Worm (Caenorhabditis elegans) whole organism, L1 larva: ENCODE data around the gene srh-45.
A peak's percentile ranks its signal among the peaks of the same experiment; 100 is the strongest.

Experiments used
- C04F5.9 ChIP-seq: sonication (generic microtip); optimal IDR thresholded peaks from 2 replicates; lab custom pipeline; 2016; ENCODE audit warnings: missing genetic modification characterization, missing compliant biosample characterization
- Y116A8C.19 ChIP-seq: sonication (generic microtip); optimal IDR thresholded peaks from 2 replicates; lab custom pipeline; 2016; ENCODE audit warnings: missing compliant biosample characterization, missing genetic modification characterization, borderline replicate concordance
- aha-1 ChIP-seq: fragments of 150-350 bp; optimal IDR thresholded peaks from 2 replicates; lab custom pipeline; 2014; ENCODE audit warnings: missing biosample characterization, missing genetic modification characterization
- alr-1 ChIP-seq: fragments of 200-800 bp; sonication (Bioruptor generic); optimal IDR thresholded peaks from 2 replicates; lab custom pipeline; 2018; ENCODE audit warnings: borderline replicate concordance, mild to moderate bottlenecking, missing genetic modification characterization, missing compliant biosample characterization
- aly-2 ChIP-seq: fragments of 150-350 bp; optimal IDR thresholded peaks from 2 replicates; lab custom pipeline; 2014; ENCODE audit warnings: missing biosample characterization, missing genetic modification characterization
- ama-1 ChIP-seq: fragments of 150-350 bp; optimal IDR thresholded peaks from 2 replicates; lab custom pipeline; 2014
- blmp-1 ChIP-seq: fragments of 150-350 bp; optimal IDR thresholded peaks from 2 replicates; lab custom pipeline; 2014; ENCODE audit warnings: missing biosample characterization, missing genetic modification characterization
- ceh-82 ChIP-seq, 3 experiments: fragments of 150-350 bp in 1 of 3; sonication (generic microtip) in 2 of 3; optimal IDR thresholded peaks; 2 replicates each; lab custom pipeline; 2014 to 2017; ENCODE audit warnings: missing biosample characterization in 3 of 3, missing genetic modification characterization in 3 of 3
- ceh-88 ChIP-seq: fragments of 200-800 bp; sonication (Bioruptor generic); IDR thresholded peaks from 2 replicates; pipeline ENCODE4 v1.3.6; 2022; ENCODE audit warnings: missing genetic modification characterization, missing compliant biosample characterization
- ces-1 ChIP-seq: fragments of 150-350 bp; optimal IDR thresholded peaks from 2 replicates; lab custom pipeline; 2014; ENCODE audit warnings: missing biosample characterization, missing genetic modification reagents, missing genetic modification characterization
- dsc-1 ChIP-seq: sonication (generic microtip); optimal IDR thresholded peaks from 2 replicates; lab custom pipeline; 2016; ENCODE audit warnings: mild to moderate bottlenecking, missing genetic modification characterization, missing compliant biosample characterization
- efl-1 ChIP-seq, 4 experiments: fragments of 150-350 bp; optimal IDR thresholded peaks in 3 of 4; peaks in 1 of 4; 1 replicate in 1 of 4; 2 replicates in 3 of 4; lab custom pipeline; 2014; ENCODE audit warnings: missing biosample characterization in 2 of 4, missing genetic modification characterization in 2 of 4, missing genetic modification reagents in 2 of 4
- egl-27 ChIP-seq, 2 experiments: fragments of 150-350 bp in 1 of 2; sonication (generic microtip); optimal IDR thresholded peaks; 3 replicates each; lab custom pipeline; 2017 to 2018; ENCODE audit warnings: missing biosample characterization in 2 of 2, missing genetic modification characterization in 2 of 2, missing genetic modification reagents in 2 of 2
- fkh-8 ChIP-seq: sonication (generic microtip); optimal IDR thresholded peaks from 2 replicates; lab custom pipeline; 2016; ENCODE audit warnings: mild to moderate bottlenecking, missing genetic modification characterization, missing compliant biosample characterization
- grh-1 ChIP-seq: fragments of 200-800 bp; sonication (Bioruptor generic); IDR thresholded peaks from 2 replicates; pipeline ENCODE4 v1.3.6; 2022; ENCODE audit warnings: missing genetic modification reagents, missing genetic modification characterization, missing compliant biosample characterization
- hlh-4 ChIP-seq: sonication (generic microtip); optimal IDR thresholded peaks from 2 replicates; lab custom pipeline; 2016; ENCODE audit warnings: mild to moderate bottlenecking, missing genetic modification characterization, missing compliant biosample characterization
- isw-1 ChIP-seq: fragments of 200-800 bp; sonication (Bioruptor generic); IDR thresholded peaks from 2 replicates; pipeline ENCODE4 v1.3.6; 2022; ENCODE audit warnings: missing genetic modification characterization, missing compliant biosample characterization
- jun-1 ChIP-seq: fragments of 150-350 bp; optimal IDR thresholded peaks from 2 replicates; lab custom pipeline; 2014; ENCODE audit warnings: missing biosample characterization, missing genetic modification reagents, missing genetic modification characterization
- lin-39 ChIP-seq: fragments of 150-350 bp; optimal IDR thresholded peaks from 2 replicates; lab custom pipeline; 2014; ENCODE audit warnings: missing biosample characterization, missing genetic modification reagents, missing genetic modification characterization
- lir-3 ChIP-seq: sonication (generic microtip); optimal IDR thresholded peaks from 2 replicates; lab custom pipeline; 2016; ENCODE audit warnings: mild to moderate bottlenecking, missing genetic modification characterization, moderate library complexity, missing compliant biosample characterization; ENCODE audit not compliant: poor library complexity
- mab-9 ChIP-seq: fragments of 200-800 bp; sonication (Bioruptor generic); IDR thresholded peaks from 2 replicates; pipeline ENCODE4 v1.3.6; 2022; ENCODE audit warnings: missing genetic modification reagents, missing genetic modification characterization, missing compliant biosample characterization
- nhr-11 ChIP-seq: fragments of 150-350 bp; optimal IDR thresholded peaks from 2 replicates; lab custom pipeline; 2014; ENCODE audit warnings: missing biosample characterization, missing genetic modification characterization
- nhr-47 ChIP-seq: sonication (generic microtip); optimal IDR thresholded peaks from 2 replicates; lab custom pipeline; 2016; ENCODE audit warnings: mild to moderate bottlenecking, missing genetic modification characterization, moderate library complexity, missing compliant biosample characterization
- nhr-76 ChIP-seq: sonication (generic microtip); optimal IDR thresholded peaks from 2 replicates; lab custom pipeline; 2017; ENCODE audit warnings: missing biosample characterization, missing genetic modification characterization
- nhr-77 ChIP-seq: fragments of 150-350 bp; optimal IDR thresholded peaks from 2 replicates; lab custom pipeline; 2014; ENCODE audit warnings: missing biosample characterization, missing genetic modification characterization
- nhr-84 ChIP-seq: sonication (generic microtip); optimal IDR thresholded peaks from 2 replicates; lab custom pipeline; 2017; ENCODE audit warnings: missing biosample characterization, missing genetic modification characterization
- nhr-85 ChIP-seq: sonication (generic microtip); peaks from one replicate; lab custom pipeline; 2016; ENCODE audit warnings: missing genetic modification characterization, inconsistent platforms, missing compliant biosample characterization
- pag-3 ChIP-seq: sonication (generic microtip); optimal IDR thresholded peaks from 2 replicates; lab custom pipeline; 2017; ENCODE audit warnings: missing genetic modification characterization, mild to moderate bottlenecking, missing compliant biosample characterization, antibody characterized with exemption, borderline replicate concordance; ENCODE audit not compliant: insufficient read depth
- pax-3 ChIP-seq: fragments of 200-800 bp; sonication (Bioruptor generic); optimal IDR thresholded peaks from 2 replicates; lab custom pipeline; 2018; ENCODE audit warnings: mild to moderate bottlenecking, missing genetic modification characterization, moderate library complexity, missing compliant biosample characterization
- rnt-1 ChIP-seq: sonication (generic microtip); optimal IDR thresholded peaks from 2 replicates; lab custom pipeline; 2016; ENCODE audit warnings: mild to moderate bottlenecking, missing genetic modification characterization, moderate library complexity, missing compliant biosample characterization
- snpc-4 ChIP-seq: fragments of 150-350 bp; optimal IDR thresholded peaks from 2 replicates; lab custom pipeline; 2014; ENCODE audit warnings: missing biosample characterization, missing genetic modification characterization
- sptf-1 ChIP-seq: fragments of 150-350 bp; optimal IDR thresholded peaks from 2 replicates; lab custom pipeline; 2014; ENCODE audit warnings: missing biosample characterization, missing genetic modification characterization
- tlp-1 ChIP-seq: fragments of 150-350 bp; optimal IDR thresholded peaks from 2 replicates; lab custom pipeline; 2014; ENCODE audit warnings: missing biosample characterization, missing genetic modification characterization
- unc-30 ChIP-seq: sonication (generic microtip); optimal IDR thresholded peaks from 2 replicates; lab custom pipeline; 2017; ENCODE audit warnings: missing biosample characterization, missing genetic modification characterization
- unc-62 ChIP-seq: fragments of 150-350 bp; optimal IDR thresholded peaks from 2 replicates; lab custom pipeline; 2014; ENCODE audit warnings: missing biosample characterization, missing genetic modification reagents, missing genetic modification characterization
- unc-98 ChIP-seq: fragments of 200-800 bp; sonication (Bioruptor generic); IDR thresholded peaks from 2 replicates; pipeline ENCODE4 v1.3.6; 2022; ENCODE audit warnings: missing genetic modification characterization, missing compliant biosample characterization
- xbp-1 ChIP-seq: sonication (generic microtip); optimal IDR thresholded peaks from 2 replicates; lab custom pipeline; 2016; ENCODE audit warnings: missing genetic modification characterization, missing compliant biosample characterization
- ztf-11 ChIP-seq, 2 experiments: sonication (generic microtip); optimal IDR thresholded peaks; 2 replicates each; lab custom pipeline; 2016 to 2017; ENCODE audit warnings: missing genetic modification characterization in 2 of 2, missing biosample characterization in 1 of 2, missing compliant biosample characterization in 1 of 2
- ztf-4 ChIP-seq: fragments of 150-350 bp; optimal IDR thresholded peaks from 2 replicates; lab custom pipeline; 2014; ENCODE audit warnings: missing biosample characterization, missing genetic modification characterization

srh-45 gene

ce11 chrV:11304200-11304599, 579 bp downstream of the srh-45 start:
- TF ChIP-seq Y116A8C.19 (tag; lab: Kevin White, UChicago): no peak
- TF ChIP-seq pax-3 (tag; lab: Kevin White, UChicago): no peak
- no peak for TF ChIP-seq tlp-1 (tag; lab: Kevin White, UChicago)
- TF ChIP-seq grh-1: no peak
- TF ChIP-seq hlh-4 (tag; lab: Kevin White, UChicago): no peak
- TF ChIP-seq rnt-1 (tag; lab: Kevin White, UChicago): no peak
- TF ChIP-seq lin-39 (tag; lab: Kevin White, UChicago): no peak
- TF ChIP-seq C04F5.9: no peak
- TF ChIP-seq fkh-8 (tag; lab: Kevin White, UChicago): no peak
- TF ChIP-seq nhr-11 (tag; lab: Kevin White, UChicago): no peak
- no peak for TF ChIP-seq jun-1 (tag; lab: Kevin White, UChicago)
- TF ChIP-seq sptf-1 (tag; lab: Kevin White, UChicago): no peak
- no peak for TF ChIP-seq unc-30 (tag; lab: Kevin White, UChicago)
- TF ChIP-seq lir-3: no peak
- TF ChIP-seq ztf-11 (tag; optimal IDR thresholded peaks at IDR 0.05; lab: Kevin White, UChicago): no peak

- TF ChIP-seq alr-1 (tag; lab: Kevin White, UChicago) (no peak), blmp-1 (tag; lab: Kevin White, UChicago) (peak; percentile 89)
Measured at ce11 chrV:11302698-11303097, 2.1 kb downstream of the srh-45 start, which contains the start of gene srh-46. Gene srh-46 (minus strand): TSS chrV:11302886.

DNA sequence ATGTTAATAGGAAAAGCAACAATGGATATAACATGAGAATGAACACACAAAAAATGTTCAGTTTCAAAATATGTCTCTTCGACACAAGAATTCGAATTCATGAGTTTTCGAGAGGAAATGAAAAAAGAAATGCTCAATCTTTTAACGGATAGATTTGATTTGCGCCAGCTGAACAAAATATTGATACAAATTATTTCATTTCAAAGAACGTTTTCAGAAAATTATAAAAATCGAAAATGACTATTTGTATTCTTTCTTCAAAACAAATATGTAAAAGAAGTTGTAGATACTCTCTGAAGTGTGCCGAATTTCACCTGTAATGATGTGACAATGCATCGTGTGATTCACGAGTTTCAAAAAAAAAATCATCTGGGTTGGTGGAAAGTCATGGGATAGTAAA, 4.2 kb downstream of the srh-45 start, which contains the start of gene srh-47:
Gene srh-47 (minus strand): TSS at position 101 of the 400 bp plus-strand sequence.
- TF ChIP-seq Y116A8C.19 (tag; lab: Kevin White, UChicago): no peak

DNA sequence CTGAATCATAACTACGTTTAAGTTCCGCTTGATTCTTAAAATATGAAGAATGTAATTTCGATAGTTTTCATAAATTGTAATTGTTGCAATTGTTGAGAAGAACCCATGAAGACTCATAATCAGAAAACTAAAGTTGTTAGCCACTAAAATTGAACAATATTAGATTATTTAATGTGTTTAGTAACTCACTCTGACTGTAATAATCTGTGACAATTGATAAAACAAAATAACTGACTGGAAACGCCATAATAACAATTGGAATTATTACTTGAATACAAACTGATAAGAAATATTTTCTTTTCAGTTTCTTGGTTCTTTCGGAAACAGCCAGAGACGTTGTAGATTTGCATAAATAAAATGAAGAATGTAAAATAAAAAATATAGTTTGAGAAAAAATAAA, 5.4 kb downstream of the srh-45 start:
- peak; percentile 54 for TF ChIP-seq jun-1 (tag; lab: Kevin White, UChicago)
- TF ChIP-seq ceh-82 (tag; optimal IDR thresholded peaks at IDR 0.05; lab: Kevin White, UChicago): no peak
- TF ChIP-seq nhr-47 (tag; lab: Kevin White, UChicago): no peak
- TF ChIP-seq, all 84 proteins: peak for 1

DNA sequence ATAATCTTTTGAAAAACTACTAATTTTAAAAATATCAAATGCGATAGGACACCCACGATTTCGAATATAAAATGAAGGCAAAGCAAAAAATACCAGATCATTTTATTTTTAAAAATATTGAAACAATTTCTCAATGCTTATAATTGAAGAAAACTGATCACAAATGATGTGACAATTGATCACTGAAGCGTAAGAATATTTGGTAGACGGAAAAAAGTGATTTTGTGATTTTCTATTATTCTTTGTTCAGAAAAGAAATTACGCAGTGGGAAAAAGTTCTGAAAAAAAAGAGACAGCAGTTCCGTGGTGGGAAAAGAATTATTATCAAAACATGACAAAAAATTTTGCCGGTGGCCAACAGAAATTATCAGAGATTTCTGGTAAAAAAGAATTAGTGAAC, 6.1 kb downstream of the srh-45 start, which contains the start of gene T03F7.5:
Gene T03F7.5 (minus strand): TSS at position 101 of the 400 bp plus-strand sequence.
- TF ChIP-seq efl-1 (optimal IDR thresholded peaks at IDR 0.05; lab: Kevin White, UChicago) (no peak), efl-1 (GFP tag; optimal IDR thresholded peaks at IDR 0.05 in 1 of 2; lab: Kevin White, UChicago) (peak in 1 of 2 experiments; percentile 7), nhr-47 (tag; lab: Kevin White, UChicago) (no peak), ceh-88 (GFP tag; lab: Robert Waterston, UW) (no peak)

DNA sequence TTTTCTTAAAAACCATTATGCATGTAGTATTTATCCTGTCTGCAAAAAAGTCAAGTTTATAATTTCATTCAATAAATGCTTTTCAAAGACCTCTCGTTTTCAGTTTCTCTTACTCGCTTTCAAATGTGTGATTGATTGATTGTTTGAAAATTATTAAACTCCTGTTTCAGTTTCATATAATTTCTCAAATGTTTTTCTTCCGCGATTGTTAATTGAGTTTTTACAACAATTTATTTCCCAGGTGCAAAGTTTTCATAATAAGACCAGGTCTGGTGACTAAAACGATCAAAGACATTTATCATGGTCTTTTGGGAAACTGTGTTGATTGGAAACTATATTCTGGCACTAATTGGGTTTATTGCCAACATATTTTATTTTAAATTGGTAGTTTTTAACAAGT, 10.4 kb downstream of the srh-45 start, which contains the start of gene T03F7.6:
Gene T03F7.6 (plus strand): TSS at position 301 of the 400 bp plus-strand sequence.
- TF ChIP-seq dsc-1 (no peak), blmp-1 (tag; lab: Kevin White, UChicago) (no peak), egl-27 (tag; optimal IDR thresholded peaks at IDR 0.05; lab: Kevin White, UChicago) (no peak), grh-1 (no peak), pag-3 (tag; lab: Kevin White, UChicago) (no peak), nhr-77 (tag; lab: Kevin White, UChicago) (no peak), isw-1 (GFP tag; lab: Robert Waterston, UW) (no peak)

- no peak for TF ChIP-seq aly-2
- TF ChIP-seq lin-39 (tag; lab: Kevin White, UChicago): no peak
- TF ChIP-seq ama-1 (lab: Kevin White, UChicago): no peak
- TF ChIP-seq xbp-1 (tag; lab: Kevin White, UChicago): no peak
- no peak for TF ChIP-seq snpc-4 (tag; lab: Kevin White, UChicago)
- no peak for TF ChIP-seq unc-62
- no peak for TF ChIP-seq sptf-1 (tag; lab: Kevin White, UChicago)
- no peak for TF ChIP-seq mab-9 (GFP tag; lab: Robert Waterston, UW)
- no peak for TF ChIP-seq aha-1 (tag; lab: Kevin White, UChicago)
- no peak for TF ChIP-seq ztf-4 (tag; lab: Kevin White, UChicago)
- no peak for TF ChIP-seq nhr-76 (tag; lab: Kevin White, UChicago)
- no peak for TF ChIP-seq nhr-85 (tag; lab: Kevin White, UChicago)
- no peak for TF ChIP-seq fkh-8 (tag; lab: Kevin White, UChicago)
- no peak for TF ChIP-seq blmp-1 (tag; lab: Kevin White, UChicago)
- TF ChIP-seq nhr-84: no peak
- no peak for TF ChIP-seq nhr-11 (tag; lab: Kevin White, UChicago)
- TF ChIP-seq unc-98 (GFP tag; lab: Robert Waterston, UW): no peak
- no peak for TF ChIP-seq ces-1 (GFP tag; lab: Kevin White, UChicago)
- TF ChIP-seq rnt-1 (tag; lab: Kevin White, UChicago): no peak
Measured at ce11 chrV:11292682-11293081, 12.1 kb downstream of the srh-45 start.
